Fruit fly (Drosophila melanogaster) whole organism, embryonic: ENCODE measurements around the gene Etl1.
A peak's percentile ranks its signal among the peaks of the same experiment; 100 is the strongest.

Experiments used
- CG10147 ChIP-seq: fragments of 200-800 bp; sonication (Bioruptor generic); optimal IDR thresholded peaks from 2 replicates; lab custom pipeline; 2019; ENCODE audit warnings: missing biosample characterization, mild to moderate bottlenecking, missing genetic modification characterization, moderate library complexity
- CG10209 ChIP-seq: fragments of 200-800 bp; sonication (Bioruptor generic); optimal IDR thresholded peaks from 3 replicates; lab custom pipeline; 2017; ENCODE audit warnings: missing biosample characterization, mild to moderate bottlenecking, missing genetic modification characterization, missing genetic modification reagents
- CG12104 ChIP-seq: fragments of 200-800 bp; sonication (Bioruptor generic); optimal IDR thresholded peaks from 3 replicates; lab custom pipeline; 2016; ENCODE audit warnings: missing biosample characterization, missing genetic modification characterization
- CG12744 ChIP-seq: fragments of 200-800 bp; sonication (Bioruptor generic); optimal IDR thresholded peaks from 2 replicates; lab custom pipeline; 2016; ENCODE audit warnings: missing biosample characterization, missing genetic modification characterization
- CG13424 ChIP-seq: fragments of 200-800 bp; sonication (Bioruptor generic); optimal IDR thresholded peaks from 2 replicates; lab custom pipeline; 2019; ENCODE audit warnings: missing biosample characterization, mild to moderate bottlenecking, missing genetic modification characterization, moderate library complexity
- CG13894 ChIP-seq: fragments of 200-800 bp; sonication (Bioruptor generic); optimal IDR thresholded peaks from 3 replicates; lab custom pipeline; 2018; ENCODE audit warnings: missing biosample characterization, mild to moderate bottlenecking, missing genetic modification characterization, moderate library complexity
- CG14441 ChIP-seq: fragments of 200-800 bp; sonication (Bioruptor generic); IDR thresholded peaks from 2 replicates; pipeline ENCODE4 v1.3.6; 2022; ENCODE audit warnings: missing biosample characterization, missing genetic modification characterization
- CG15601 ChIP-seq: fragments of 200-800 bp; sonication (Bioruptor generic); optimal IDR thresholded peaks from 3 replicates; lab custom pipeline; 2019; ENCODE audit warnings: missing biosample characterization, mild to moderate bottlenecking, missing genetic modification characterization, moderate library complexity
- CG16813 ChIP-seq: fragments of 200-800 bp; sonication (Bioruptor generic); IDR thresholded peaks from 3 replicates; pipeline ENCODE4 v1.3.6; 2022; ENCODE audit warnings: missing biosample characterization, missing genetic modification characterization; ENCODE audit not compliant: partially characterized antibody
- CG17912 ChIP-seq: fragments of 200-800 bp; sonication (Bioruptor generic); optimal IDR thresholded peaks from 2 replicates; lab custom pipeline; 2018; ENCODE audit warnings: missing biosample characterization, mild to moderate bottlenecking, missing genetic modification characterization
- CG1792 ChIP-seq: fragments of 200-800 bp; sonication (Bioruptor generic); optimal IDR thresholded peaks from 2 replicates; lab custom pipeline; 2016; ENCODE audit warnings: missing biosample characterization, missing genetic modification characterization
- CG2712 ChIP-seq: fragments of 200-800 bp; optimal IDR thresholded peaks from 3 replicates; lab custom pipeline; 2019; ENCODE audit warnings: missing biosample characterization, mild to moderate bottlenecking, missing genetic modification characterization, moderate library complexity
- CG34224 ChIP-seq: fragments of 200-800 bp; sonication (Bioruptor generic); IDR thresholded peaks from 3 replicates; pipeline ENCODE4 v1.3.6; 2022; ENCODE audit warnings: missing biosample characterization, missing genetic modification characterization; ENCODE audit not compliant: partially characterized antibody
- CG4404 ChIP-seq: fragments of 200-800 bp; sonication (Bioruptor generic); IDR thresholded peaks from 2 replicates; pipeline ENCODE4 v1.3.6; 2022; ENCODE audit warnings: missing biosample characterization, missing genetic modification characterization
- CG4707 ChIP-seq: fragments of 200-800 bp; sonication (Bioruptor generic); optimal IDR thresholded peaks from 2 replicates; lab custom pipeline; 2018; ENCODE audit warnings: missing biosample characterization, mild to moderate bottlenecking, missing genetic modification characterization, moderate library complexity
- CG7786 ChIP-seq: fragments of 200-800 bp; sonication (Bioruptor generic); optimal IDR thresholded peaks from 2 replicates; lab custom pipeline; 2016; ENCODE audit warnings: missing biosample characterization, missing genetic modification characterization
- CG9797 ChIP-seq: fragments of 200-800 bp; sonication (Bioruptor generic); optimal IDR thresholded peaks from 3 replicates; lab custom pipeline; 2018; ENCODE audit warnings: missing biosample characterization, mild to moderate bottlenecking, missing genetic modification characterization
- CG9817 ChIP-seq: fragments of 200-800 bp; sonication (Bioruptor generic); optimal IDR thresholded peaks from 2 replicates; lab custom pipeline; 2018; ENCODE audit warnings: missing biosample characterization, mild to moderate bottlenecking, missing genetic modification characterization, moderate library complexity
- CTCF ChIP-seq: fragments of 200-800 bp; sonication (Bioruptor generic); optimal IDR thresholded peaks from 2 replicates; lab custom pipeline; 2017; ENCODE audit warnings: missing biosample characterization, mild to moderate bottlenecking, missing genetic modification characterization, moderate library complexity
- CkIIα-i1 ChIP-seq: fragments of 200-800 bp; sonication (Bioruptor generic); IDR thresholded peaks from 2 replicates; pipeline ENCODE4 v1.3.6; 2022; ENCODE audit warnings: missing biosample characterization, missing genetic modification characterization
- CrebB ChIP-seq: fragments of 200-800 bp; sonication (Bioruptor generic); optimal IDR thresholded peaks from 3 replicates; lab custom pipeline; 2018; ENCODE audit warnings: missing biosample characterization, mild to moderate bottlenecking, missing genetic modification characterization
- Dad ChIP-seq: fragments of 200-800 bp; sonication (Bioruptor generic); optimal IDR thresholded peaks from 3 replicates; lab custom pipeline; 2016; ENCODE audit warnings: missing biosample characterization, missing genetic modification characterization
- Hr78 ChIP-seq, 2 experiments: fragments of 200-800 bp in 1 of 2; fragments of >200 bp in 1 of 2; sonication (Bioruptor generic) in 1 of 2; optimal IDR thresholded peaks; 2 replicates each; lab custom pipeline; 2017 to 2019; ENCODE audit warnings: missing biosample characterization in 2 of 2, missing genetic modification characterization in 2 of 2, mild to moderate bottlenecking in 1 of 2, moderate library complexity in 1 of 2
- Lim3 ChIP-seq: fragments of 200-800 bp; sonication (Bioruptor generic); IDR thresholded peaks from 2 replicates; pipeline ENCODE4 v1.3.6; 2022; ENCODE audit warnings: missing biosample characterization, missing genetic modification characterization
- MTF-1 ChIP-seq: fragments of 200-800 bp; sonication (Bioruptor generic); optimal IDR thresholded peaks from 2 replicates; lab custom pipeline; 2018; ENCODE audit warnings: missing biosample characterization, mild to moderate bottlenecking, missing genetic modification characterization, borderline replicate concordance
- Max ChIP-seq: fragments of 200-800 bp; sonication (Bioruptor generic); optimal IDR thresholded peaks from 2 replicates; lab custom pipeline; 2016; ENCODE audit warnings: missing biosample characterization, mild to moderate bottlenecking, missing genetic modification characterization
- Pdp1 ChIP-seq, 2 experiments: fragments of 200-800 bp; sonication (Bioruptor generic); optimal IDR thresholded peaks; 3 replicates each; lab custom pipeline; 2016; ENCODE audit warnings: missing biosample characterization in 2 of 2, missing genetic modification characterization in 2 of 2, mild to moderate bottlenecking in 1 of 2, moderate library complexity in 1 of 2
- Rx ChIP-seq: fragments of 200-800 bp; sonication (Bioruptor generic); IDR thresholded peaks from 2 replicates; pipeline ENCODE4 v1.3.6; 2022; ENCODE audit warnings: missing biosample characterization, missing genetic modification characterization
- Sry-δ ChIP-seq: fragments of 200-800 bp; sonication (Bioruptor generic); optimal IDR thresholded peaks from 2 replicates; lab custom pipeline; 2016; ENCODE audit warnings: missing biosample characterization, missing genetic modification characterization
- YL-1 ChIP-seq: fragments of 200-800 bp; sonication (Bioruptor generic); optimal IDR thresholded peaks from 3 replicates; lab custom pipeline; 2017; ENCODE audit warnings: missing biosample characterization, mild to moderate bottlenecking, missing genetic modification characterization
- bbx ChIP-seq: fragments of 200-800 bp; sonication (Bioruptor generic); IDR thresholded peaks from 2 replicates; pipeline ENCODE4 v1.3.6; 2022; ENCODE audit warnings: missing biosample characterization, missing genetic modification characterization; ENCODE audit not compliant: partially characterized antibody
- btn ChIP-seq: fragments of 200-800 bp; sonication (Bioruptor generic); optimal IDR thresholded peaks from 2 replicates; lab custom pipeline; 2016; ENCODE audit warnings: missing biosample characterization, missing genetic modification characterization
- corto ChIP-seq: fragments of 200-800 bp; sonication (Bioruptor generic); optimal IDR thresholded peaks from 2 replicates; lab custom pipeline; 2016; ENCODE audit warnings: missing biosample characterization, mild to moderate bottlenecking, missing genetic modification characterization, moderate library complexity
- dysf ChIP-seq: fragments of 200-800 bp; sonication (Bioruptor generic); IDR thresholded peaks from 3 replicates; pipeline ENCODE4 v1.3.6; 2022; ENCODE audit warnings: missing biosample characterization, missing genetic modification characterization
- fd102C ChIP-seq: fragments of 200-800 bp; sonication (Bioruptor generic); optimal IDR thresholded peaks from 2 replicates; lab custom pipeline; 2018; ENCODE audit warnings: missing biosample characterization, mild to moderate bottlenecking, missing genetic modification characterization, moderate library complexity
- fd96Cb ChIP-seq: fragments of 200-800 bp; sonication (Bioruptor generic); optimal IDR thresholded peaks from 2 replicates; lab custom pipeline; 2018; ENCODE audit warnings: missing biosample characterization, mild to moderate bottlenecking, missing genetic modification characterization, moderate library complexity
- ftz-f1 ChIP-seq: fragments of 200-800 bp; sonication (Bioruptor generic); optimal IDR thresholded peaks from 2 replicates; lab custom pipeline; 2016; ENCODE audit warnings: missing biosample characterization, missing genetic modification characterization
- gcm2 ChIP-seq: fragments of 200-800 bp; sonication (Bioruptor generic); optimal IDR thresholded peaks from 2 replicates; lab custom pipeline; 2016; ENCODE audit warnings: missing biosample characterization, missing genetic modification characterization
- gro ChIP-seq: fragments of 200-800 bp; sonication (Bioruptor generic); optimal IDR thresholded peaks from 2 replicates; lab custom pipeline; 2016; ENCODE audit warnings: missing biosample characterization, missing genetic modification characterization
- jing ChIP-seq: fragments of 200-800 bp; sonication (Bioruptor generic); optimal IDR thresholded peaks from 2 replicates; lab custom pipeline; 2018; ENCODE audit warnings: missing biosample characterization, mild to moderate bottlenecking, missing genetic modification characterization
- oc ChIP-seq: fragments of 200-800 bp; sonication (Bioruptor generic); optimal IDR thresholded peaks from 2 replicates; lab custom pipeline; 2018; ENCODE audit warnings: missing biosample characterization, mild to moderate bottlenecking, missing genetic modification characterization, moderate library complexity
- onecut ChIP-seq: fragments of 200-800 bp; sonication (Bioruptor generic); IDR thresholded peaks from 2 replicates; pipeline ENCODE4 v1.3.6; 2022; ENCODE audit warnings: missing biosample characterization, missing genetic modification characterization
- otp ChIP-seq: fragments of 200-800 bp; sonication (Bioruptor generic); IDR thresholded peaks from 3 replicates; pipeline ENCODE4, ENCODE4 v1.3.6; 2022; ENCODE audit warnings: missing biosample characterization, missing genetic modification characterization
- phol ChIP-seq: fragments of 200-800 bp; sonication (Bioruptor generic); optimal IDR thresholded peaks from 3 replicates; lab custom pipeline; 2018; ENCODE audit warnings: missing biosample characterization, mild to moderate bottlenecking, missing genetic modification characterization, moderate library complexity
- prd ChIP-seq, 3 experiments: fragments of >200 bp in 2 of 3; fragments of 200-800 bp in 1 of 3; sonication (Bioruptor generic) in 1 of 3; optimal IDR thresholded peaks in 2 of 3; IDR thresholded peaks in 1 of 3; 2 replicates in 2 of 3; 3 replicates in 1 of 3; pipeline versions ENCODE4 v1.3.6 to Lab custom; 2017 to 2022; ENCODE audit warnings: missing biosample characterization in 1 of 3, missing genetic modification characterization in 1 of 3
- rib ChIP-seq: fragments of 200-800 bp; sonication (Bioruptor generic); IDR thresholded peaks from 2 replicates; pipeline ENCODE4 v1.3.6; 2022; ENCODE audit warnings: missing biosample characterization, missing genetic modification characterization
- slp2 ChIP-seq: fragments of 200-800 bp; sonication (Bioruptor generic); optimal IDR thresholded peaks from 2 replicates; lab custom pipeline; 2016; ENCODE audit warnings: missing biosample characterization, missing genetic modification characterization
- ssp ChIP-seq: fragments of 200-800 bp; sonication (Bioruptor generic); IDR thresholded peaks from 2 replicates; pipeline ENCODE4 v1.3.6; 2022; ENCODE audit warnings: missing biosample characterization, missing genetic modification characterization
- unpg ChIP-seq: fragments of 200-800 bp; sonication (Bioruptor generic); optimal IDR thresholded peaks from 3 replicates; lab custom pipeline; 2018; ENCODE audit warnings: missing biosample characterization, mild to moderate bottlenecking, missing genetic modification characterization, moderate library complexity
- wek ChIP-seq: fragments of 200-800 bp; sonication (Bioruptor generic); optimal IDR thresholded peaks from 3 replicates; lab custom pipeline; 2018; ENCODE audit warnings: missing biosample characterization, mild to moderate bottlenecking, missing genetic modification characterization, moderate library complexity

Gene Etl1

dm6 chr2L:9887856-9888269, 24.5 kb downstream of the Etl1 start, which contains the start of gene Fkbp59 (continued):
- TF ChIP-seq wek (no peak), CG10147 (GFP tag; lab: Kevin White, UChicago) (no peak), CkIIα-i1 (GFP tag; lab: Robert Waterston, UW) (no peak), CG12104 (GFP tag; lab: Kevin White, UChicago) (no peak), CG4707 (no peak), CG4404 (GFP tag; lab: Robert Waterston, UW) (no peak), CG34224 (GFP tag; lab: Robert Waterston, UW) (peak; percentile 21; the same call in 1 of the 3 replicates), rib (0 out of 2 replicates have a peak, but pooled peaks have one; percentile 47), dysf (GFP tag; lab: Robert Waterston, UW) (no peak), oc (no peak), corto (GFP tag; lab: Kevin White, UChicago) (no peak), ftz-f1 (GFP tag; lab: Kevin White, UChicago) (no peak), gro (GFP tag; lab: Kevin White, UChicago) (peak; percentile 21), YL-1 (GFP tag; lab: Kevin White, UChicago) (no peak), CG14441 (GFP tag; lab: Robert Waterston, UW) (no peak), Hr78 (GFP tag; optimal IDR thresholded peaks at IDR 0.05; lab: Kevin White, UChicago) (no peak), CrebB (tag; lab: Kevin White, UChicago) (peak; percentile 20), jing (GFP tag; lab: Kevin White, UChicago) (no peak), CG9817 (tag; lab: Kevin White, UChicago) (no peak), Max (GFP tag; lab: Kevin White, UChicago) (no peak), CG1792 (GFP tag; lab: Kevin White, UChicago) (no peak), CG12744 (no peak), CTCF (peak; percentile 95), CG13424 (tag; lab: Kevin White, UChicago) (no peak), unpg (no peak), CG16813 (peak; percentile 55), Lim3 (GFP tag; lab: Robert Waterston, UW) (no peak), Dad (no peak), CG17912 (no peak), fd96Cb (no peak), otp (GFP tag; lab: Robert Waterston, UW) (no peak), CG7786 (GFP tag; lab: Kevin White, UChicago) (no peak), CG10209 (GFP tag; lab: Kevin White, UChicago) (no peak), CG9797 (GFP tag; lab: Kevin White, UChicago) (peak; percentile 63), Sry-δ (GFP tag; lab: Kevin White, UChicago) (peak; percentile 16), CG2712 (tag; lab: Kevin White, UChicago) (peak; percentile 51), onecut (GFP tag; lab: Robert Waterston, UW) (peak; percentile 96), Rx (GFP tag; lab: Robert Waterston, UW) (no peak), ssp (no peak), btn (GFP tag; lab: Kevin White, UChicago) (no peak), phol (tag; lab: Kevin White, UChicago) (peak; percentile 12), slp2 (GFP tag; lab: Kevin White, UChicago) (no peak), CG15601 (tag; lab: Kevin White, UChicago) (peak; percentile 14), CG13894 (tag; lab: Kevin White, UChicago) (peak; percentile 25), Pdp1 (GFP tag; optimal IDR thresholded peaks at IDR 0.05; lab: Kevin White, UChicago) (no peak), MTF-1 (GFP tag; lab: Kevin White, UChicago) (peak; percentile 92), fd102C (no peak), gcm2 (GFP tag; lab: Kevin White, UChicago) (no peak), bbx (GFP tag; lab: Robert Waterston, UW) (peak; percentile 82), prd (optimal IDR thresholded peaks at IDR 0.05; lab: Kevin White, UChicago) (no peak), prd (GFP tag; IDR thresholded peaks at IDR 0.05; lab: Robert Waterston, UW) (peak; percentile 17; the same call in 1 of the 3 replicates)
